Worm (Caenorhabditis elegans) whole organism, L2 larva: ENCODE data around the gene aptf-3.

Source experiments
- C34F6.9 ChIP-seq: fragments of 150-350 bp; optimal IDR thresholded peaks from 2 replicates; lab custom pipeline; 2014; ENCODE audit warnings: missing biosample characterization, missing genetic modification characterization
- ama-1 ChIP-seq: fragments of 150-350 bp; optimal IDR thresholded peaks from 2 replicates; lab custom pipeline; 2018; ENCODE audit warnings: inconsistent platforms
- elt-1 ChIP-seq: fragments of 150-350 bp; optimal IDR thresholded peaks from 2 replicates; lab custom pipeline; 2014; ENCODE audit warnings: missing biosample characterization, missing genetic modification characterization
- elt-3 ChIP-seq: sonication (generic microtip); optimal IDR thresholded peaks from 2 replicates; lab custom pipeline; 2017; ENCODE audit warnings: missing biosample characterization, missing genetic modification characterization
- gmeb-1 ChIP-seq: fragments of 150-350 bp; optimal IDR thresholded peaks from 2 replicates; lab custom pipeline; 2014; ENCODE audit warnings: missing biosample characterization, missing genetic modification characterization
- lsy-2 ChIP-seq, 2 experiments: fragments of 150-350 bp in 1 of 2; sonication (generic microtip) in 1 of 2; optimal IDR thresholded peaks; 2 replicates each; lab custom pipeline; 2014 to 2017; ENCODE audit warnings: missing biosample characterization in 2 of 2, missing genetic modification characterization in 2 of 2
- mdl-1 ChIP-seq, 2 experiments: fragments of 150-350 bp in 1 of 2; sonication (generic microtip) in 1 of 2; optimal IDR thresholded peaks; 2 replicates each; lab custom pipeline; 2017; ENCODE audit warnings: missing biosample characterization in 2 of 2, missing genetic modification characterization in 2 of 2
- nhr-11 ChIP-seq: fragments of 150-350 bp; optimal IDR thresholded peaks from 2 replicates; lab custom pipeline; 2014; ENCODE audit warnings: missing biosample characterization, missing genetic modification characterization
- nhr-21 ChIP-seq: fragments of 150-350 bp; optimal IDR thresholded peaks from 2 replicates; lab custom pipeline; 2014; ENCODE audit warnings: missing biosample characterization, missing genetic modification characterization
- nhr-77 ChIP-seq: fragments of 150-350 bp; optimal IDR thresholded peaks from 2 replicates; lab custom pipeline; 2014; ENCODE audit warnings: missing biosample characterization, missing genetic modification characterization
- snpc-4 ChIP-seq: fragments of 150-350 bp; optimal IDR thresholded peaks from 2 replicates; lab custom pipeline; 2014; ENCODE audit warnings: missing biosample characterization, missing genetic modification characterization
- unc-55 ChIP-seq: fragments of 150-350 bp; sonication (generic microtip); optimal IDR thresholded peaks from 3 replicates; lab custom pipeline; 2014; ENCODE audit warnings: missing biosample characterization, missing genetic modification reagents, missing genetic modification characterization
- unc-62 ChIP-seq: fragments of 150-350 bp; optimal IDR thresholded peaks from 2 replicates; lab custom pipeline; 2014; ENCODE audit warnings: missing biosample characterization, missing genetic modification reagents, missing genetic modification characterization
- ztf-11 ChIP-seq: sonication (generic microtip); optimal IDR thresholded peaks from 2 replicates; lab custom pipeline; 2017; ENCODE audit warnings: missing biosample characterization, missing genetic modification characterization

ce11 chrII:8612470-8612869, 18.5 kb downstream of the aptf-3 start, which contains the start of gene T22C8.1:
- TF ChIP-seq unc-62 (GFP tag; lab: Kevin White, UChicago) = no peak
- TF ChIP-seq snpc-4 = no peak
- TF ChIP-seq gmeb-1 = no peak
- TF ChIP-seq lsy-2 (tag; optimal IDR thresholded peaks at IDR 0.05; lab: Kevin White, UChicago) = no peak
- TF ChIP-seq elt-3 (tag; lab: Kevin White, UChicago) = no peak
- no peak for TF ChIP-seq unc-55 (GFP tag; lab: Kevin White, UChicago)
- TF ChIP-seq nhr-77 (tag; lab: Kevin White, UChicago) = no peak
- no peak for TF ChIP-seq elt-1 (tag; lab: Kevin White, UChicago)
- no peak for TF ChIP-seq mdl-1 (tag; optimal IDR thresholded peaks at IDR 0.05; lab: Kevin White, UChicago)
- TF ChIP-seq ztf-11 (tag; lab: Kevin White, UChicago) = no peak
- no peak for TF ChIP-seq ama-1 (lab: Kevin White, UChicago)
- TF ChIP-seq nhr-11 (tag; lab: Kevin White, UChicago) = no peak
- no peak for TF ChIP-seq C34F6.9 (tag; lab: Kevin White, UChicago)
- TF ChIP-seq nhr-21 (tag; lab: Kevin White, UChicago) = no peak
